Worm (Caenorhabditis elegans): ENCODE data around the gene F56C9.10.

DNA sequence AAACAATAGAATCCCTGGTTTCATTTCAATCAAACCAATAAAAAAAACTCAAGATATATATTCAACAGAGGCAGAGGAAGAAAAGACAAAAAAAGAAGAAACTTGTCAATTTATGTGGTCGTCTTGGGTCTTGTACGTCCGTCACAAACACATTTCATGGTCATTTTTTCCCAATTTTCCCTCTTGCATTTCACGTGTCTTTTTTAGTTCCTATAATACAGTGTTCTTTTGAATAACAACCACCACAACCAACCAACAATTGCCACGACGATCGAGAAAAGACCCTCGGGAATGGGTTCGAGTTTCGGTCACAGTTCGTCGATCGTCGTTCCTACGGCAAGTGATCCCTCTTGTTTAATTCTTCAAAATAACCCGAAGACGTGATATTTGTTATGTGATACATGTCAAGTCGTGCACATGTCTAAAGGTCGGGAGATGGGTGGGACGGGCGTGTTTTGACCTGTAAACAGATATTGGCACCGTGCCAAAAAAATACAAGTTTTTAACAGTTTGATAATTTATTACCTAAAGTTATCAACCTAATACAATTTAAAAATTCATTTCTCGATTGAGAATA is 38.9 kb downstream of the F56C9.10 start:
- no peak for TF ChIP-seq nfya-1 (tag; optimal IDR thresholded peaks at IDR 0.05; ENCODE audit: borderline replicate concordance, insufficient read depth)
- no peak for TF ChIP-seq cebp-2 (GFP tag; IDR thresholded peaks at IDR 0.05)
- no peak for TF ChIP-seq lag-1 (GFP tag; IDR thresholded peaks at IDR 0.05)
- no peak for TF ChIP-seq Y53F4B.3 (GFP tag; IDR thresholded peaks at IDR 0.05)
- no peak for TF ChIP-seq pha-4 (tag; optimal IDR thresholded peaks at IDR 0.05)
- TF ChIP-seq C06A6.2 (GFP tag; conservative IDR thresholded peaks at IDR 0.05): no peak
- no peak for TF ChIP-seq dpl-1 (GFP tag; optimal IDR thresholded peaks at IDR 0.05)
- TF ChIP-seq sea-2 (GFP tag; IDR thresholded peaks at IDR 0.05): no peak
- no peak for TF ChIP-seq gei-17 (GFP tag; optimal IDR thresholded peaks at IDR 0.05)
- TF ChIP-seq lin-35 (GFP tag; optimal IDR thresholded peaks at IDR 0.05): no peak

All from whole organism, young adult.